Worm (Caenorhabditis elegans): ENCODE results near the gene srb-17.

Gene srb-17

DNA sequence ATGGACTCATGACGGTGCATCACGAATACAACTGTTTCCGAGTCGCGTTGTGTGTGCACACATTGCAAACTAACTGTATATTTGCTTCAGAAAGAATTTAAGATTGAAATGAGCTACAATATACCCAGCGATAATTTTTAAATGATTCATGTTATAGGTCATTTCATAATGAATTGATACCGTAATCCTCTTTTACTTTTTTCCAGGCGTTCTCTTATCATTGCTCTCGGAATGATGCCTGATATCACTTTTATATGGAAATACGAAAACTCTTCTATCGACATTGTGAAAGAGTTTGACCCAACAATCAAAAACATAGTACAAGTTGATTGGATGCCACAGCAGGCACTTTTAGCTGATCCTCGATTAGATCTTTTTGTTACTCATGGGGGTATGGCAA is 9.4 kb upstream of the srb-17 start (continued):
- no peak for TF ChIP-seq T20F7.1 (GFP tag; optimal IDR thresholded peaks at IDR 0.05)
- TF ChIP-seq tag-97 (GFP tag; IDR thresholded peaks at IDR 0.05): no peak
- no peak for TF ChIP-seq egl-27 (tag; optimal IDR thresholded peaks at IDR 0.05)
- no peak for TF ChIP-seq cey-2 (tag; optimal IDR thresholded peaks at IDR 0.05; ENCODE audit: borderline replicate concordance, insufficient read depth)
- peak; percentile 83 for TF ChIP-seq pqm-1 (tag; optimal IDR thresholded peaks at IDR 0.05)
- TF ChIP-seq lsy-2 (tag; optimal IDR thresholded peaks at IDR 0.05): peak in 1 of 2 experiments; percentile 61
- no peak for TF ChIP-seq arid-1 (GFP tag; conservative IDR thresholded peaks at IDR 0.05)
- peak; percentile 54 for TF ChIP-seq aha-1 (tag)

ce11 chrIV:10465764-10466163 is 8.7 kb upstream of the srb-17 start:
- TF ChIP-seq unc-62 (GFP tag; optimal IDR thresholded peaks at IDR 0.05 in 1 of 2): peak in 1 of 2 experiments; percentile 95
- TF ChIP-seq unc-62 (tag; optimal IDR thresholded peaks at IDR 0.05): no peak
- no peak for TF ChIP-seq dve-1 (tag; optimal IDR thresholded peaks at IDR 0.05; ENCODE audit: insufficient read depth)

- TF ChIP-seq daf-16 (GFP tag; optimal IDR thresholded peaks at IDR 0.05) (no peak), daf-16 (tag; optimal IDR thresholded peaks at IDR 0.05) (peak; percentile 33), nhr-77 (tag; optimal IDR thresholded peaks at IDR 0.05) (no peak), dmd-6 (GFP tag; IDR thresholded peaks at IDR 0.05) (0 out of 2 replicates have a peak, but pooled peaks have one; percentile 13), nhr-28 (tag; optimal IDR thresholded peaks at IDR 0.05) (peak; percentile 20), unc-62 (GFP tag; optimal IDR thresholded peaks at IDR 0.05 in 1 of 2) (peak in 1 of 2 experiments; percentile 16), unc-62 (tag; optimal IDR thresholded peaks at IDR 0.05) (no peak), dve-1 (tag; optimal IDR thresholded peaks at IDR 0.05; ENCODE audit: insufficient read depth) (peak; percentile 47)
These were observed 7.1 kb upstream of the srb-17 start, which contains the start of gene ugt-43 for ce11 chrIV:10463987-10464638. ugt-43 (plus strand) TSS chrIV:10464588.

DNA sequence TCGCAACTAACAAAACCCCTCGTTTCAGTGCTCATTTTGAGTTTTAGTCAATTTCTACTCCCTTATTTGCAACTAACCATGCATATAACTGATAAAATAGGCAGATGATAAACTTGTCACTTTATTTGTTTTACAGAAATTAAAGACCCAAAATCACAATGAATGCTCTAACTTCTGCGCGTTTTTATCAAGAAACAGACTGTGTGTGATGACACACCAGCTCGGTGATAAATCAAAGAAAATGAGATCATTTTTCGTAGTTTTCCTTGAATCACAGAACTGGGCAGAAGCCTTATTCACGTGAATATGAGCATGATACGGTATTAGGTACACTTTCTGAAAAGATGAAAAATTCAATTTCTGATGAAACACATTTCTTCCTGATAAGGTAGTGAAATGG is 6.1 kb upstream of the srb-17 start:
- TF ChIP-seq F37D6.2 (tag; optimal IDR thresholded peaks at IDR 0.05) (no peak), lim-7 (GFP tag; IDR thresholded peaks at IDR 0.05) (no peak), lir-3 (tag; optimal IDR thresholded peaks at IDR 0.05) (no peak), lin-1 (GFP tag; IDR thresholded peaks at IDR 0.05) (peak; percentile 84), zip-2 (tag; optimal IDR thresholded peaks at IDR 0.05) (no peak), nhr-28 (tag; optimal IDR thresholded peaks at IDR 0.05) (peak; percentile 77), tra-1 (GFP tag; IDR thresholded peaks at IDR 0.05) (peak; percentile 87), hlh-30 (tag; optimal IDR thresholded peaks at IDR 0.05; ENCODE audit: insufficient read depth) (peak; percentile 55), dve-1 (tag; optimal IDR thresholded peaks at IDR 0.05; ENCODE audit: insufficient read depth) (peak; percentile 83), pqm-1 (tag; optimal IDR thresholded peaks at IDR 0.05) (peak; percentile 84), saeg-2 (GFP tag; IDR thresholded peaks at IDR 0.05) (peak; percentile 77; the same call in 1 of the 2 replicates), attf-4 (tag; optimal IDR thresholded peaks at IDR 0.05) (no peak), ceh-20 (GFP tag; IDR thresholded peaks at IDR 0.05) (peak; percentile 76), nhr-102 (tag; optimal IDR thresholded peaks at IDR 0.05) (peak; percentile 71), php-3 (GFP tag; IDR thresholded peaks at IDR 0.05) (peak; percentile 96), daf-8 (GFP tag; IDR thresholded peaks at IDR 0.05) (no peak), ces-1 (GFP tag; optimal IDR thresholded peaks at IDR 0.05) (no peak), hlh-11 (tag; optimal IDR thresholded peaks at IDR 0.05) (peak; percentile 91), daf-16 (GFP tag; optimal IDR thresholded peaks at IDR 0.05) (peak in 1 of 2 experiments; percentile 71), daf-16 (tag; optimal IDR thresholded peaks at IDR 0.05) (peak; percentile 82), nhr-42 (GFP tag; IDR thresholded peaks at IDR 0.05) (0 out of 2 replicates have a peak, but pooled peaks have one; percentile 29), ceh-82 (tag; optimal IDR thresholded peaks at IDR 0.05) (no peak), dmd-6 (GFP tag; IDR thresholded peaks at IDR 0.05) (peak; percentile 98), set-16 (GFP tag; IDR thresholded peaks at IDR 0.05) (no peak), T26A8.4 (GFP tag; IDR thresholded peaks at IDR 0.05) (0 out of 2 replicates have a peak, but pooled peaks have one; percentile 14), nhr-48 (tag; optimal IDR thresholded peaks at IDR 0.05) (peak; percentile 80), mxl-2 (GFP tag; conservative IDR thresholded peaks at IDR 0.05) (peak; percentile 89), unc-62 (GFP tag; optimal IDR thresholded peaks at IDR 0.05 in 1 of 2) (peak in 1 of 2 experiments; percentile 81), unc-62 (tag; optimal IDR thresholded peaks at IDR 0.05) (no peak)
